Fruit fly (Drosophila melanogaster) Kc167 (cell line): ENCODE data around the gene Myt1.

ENCODE experiments used
- Myc ChIP-seq: fragments of >200 bp; optimal IDR thresholded peaks from 2 replicates; lab custom pipeline; 2017; ENCODE audit warnings: missing external identifiers
- Sin3A ChIP-seq: fragments of >200 bp; optimal IDR thresholded peaks from 2 replicates; lab custom pipeline; 2018; ENCODE audit warnings: missing external identifiers
- h ChIP-seq: fragments of >200 bp; optimal IDR thresholded peaks from 3 replicates; lab custom pipeline; 2018; ENCODE audit warnings: missing external identifiers
- insv ChIP-seq: fragments of >200 bp; optimal IDR thresholded peaks from 3 replicates; lab custom pipeline; 2018; ENCODE audit warnings: missing external identifiers
- psq ChIP-seq: fragments of >200 bp; optimal IDR thresholded peaks from 2 replicates; lab custom pipeline; 2017; ENCODE audit warnings: missing external identifiers
- ttk ChIP-seq: sonication (Bioruptor generic); optimal IDR thresholded peaks from 2 replicates; lab custom pipeline; 2017; ENCODE audit warnings: missing external identifiers

Myt1 gene

dm6 chr3L:5753605-5754365 is 25.6 kb downstream of the Myt1 start:
- TF ChIP-seq psq (no peak), Myc (lab: Kevin White, UChicago) (no peak), ttk (lab: Kevin White, UChicago) (no peak), h (lab: Kevin White, UChicago) (no peak), Sin3A (lab: Kevin White, UChicago) (no peak), insv (lab: Kevin White, UChicago) (no peak)

dm6 chr3L:5752903-5753604 is 26.3 kb downstream of the Myt1 start, which contains the start of gene Usp47:
Usp47 (plus strand) TSS chr3L:5752973.
- TF ChIP-seq ttk (lab: Kevin White, UChicago): no peak
- no peak for TF ChIP-seq Myc (lab: Kevin White, UChicago)
- no peak for TF ChIP-seq Sin3A (lab: Kevin White, UChicago)
- TF ChIP-seq h (lab: Kevin White, UChicago): no peak
- TF ChIP-seq psq: no peak
- TF ChIP-seq insv (lab: Kevin White, UChicago): no peak

DNA sequence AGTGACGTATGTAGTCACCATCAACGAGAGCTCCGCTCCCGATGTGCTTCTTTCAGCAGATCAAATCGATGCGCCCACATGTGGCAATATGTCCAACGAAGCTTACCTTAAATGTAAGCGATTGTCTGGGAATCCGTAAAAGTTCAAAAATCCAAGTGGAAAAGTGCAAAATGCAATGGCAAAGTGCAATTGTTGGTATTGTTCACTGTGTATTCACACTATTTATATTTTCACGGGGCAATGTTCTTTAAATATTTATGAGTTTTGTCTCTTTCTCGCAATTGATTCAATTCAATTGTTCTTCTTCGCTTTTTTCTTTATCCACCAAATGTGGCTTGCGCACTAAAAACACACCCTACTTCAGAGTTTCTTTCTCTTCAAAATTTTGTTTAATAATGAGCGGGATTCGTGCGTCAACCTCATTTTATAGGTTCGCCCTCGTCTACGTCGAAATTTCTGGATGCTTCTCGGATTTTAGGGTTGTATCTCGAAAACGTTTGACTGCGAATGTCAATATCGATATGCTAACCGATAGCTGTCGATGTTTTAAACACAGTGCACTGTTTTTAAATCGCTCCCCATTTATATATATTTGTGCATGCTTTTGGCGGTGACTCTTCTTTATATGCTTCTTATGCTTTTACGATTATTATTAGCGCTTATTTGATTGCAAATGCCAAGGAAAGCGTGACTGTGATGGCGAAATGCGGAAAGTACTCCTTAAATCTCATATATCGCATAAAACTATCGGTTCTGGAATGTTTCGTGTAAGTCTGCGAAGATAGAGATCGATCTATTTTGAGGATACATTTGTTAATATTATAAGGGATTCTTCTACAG is 27.4 kb downstream of the Myt1 start, which contains the start of gene DnaJ-1:
Gene DnaJ-1 (minus strand): TSS at position 450 of the 840 bp plus-strand sequence.
- no peak for TF ChIP-seq psq
- TF ChIP-seq h (lab: Kevin White, UChicago): no peak
- TF ChIP-seq insv (lab: Kevin White, UChicago): no peak
- TF ChIP-seq Sin3A (lab: Kevin White, UChicago): no peak
- no peak for TF ChIP-seq ttk (lab: Kevin White, UChicago)
- no peak for TF ChIP-seq Myc (lab: Kevin White, UChicago)

- no peak for TF ChIP-seq insv (lab: Kevin White, UChicago)
- no peak for TF ChIP-seq ttk (lab: Kevin White, UChicago)
- TF ChIP-seq Sin3A (lab: Kevin White, UChicago): no peak
- TF ChIP-seq h (lab: Kevin White, UChicago): no peak
- no peak for TF ChIP-seq Myc (lab: Kevin White, UChicago)
- TF ChIP-seq psq: no peak
Observed at dm6 chr3L:5751417-5751739, 28.0 kb downstream of the Myt1 start.

DNA sequence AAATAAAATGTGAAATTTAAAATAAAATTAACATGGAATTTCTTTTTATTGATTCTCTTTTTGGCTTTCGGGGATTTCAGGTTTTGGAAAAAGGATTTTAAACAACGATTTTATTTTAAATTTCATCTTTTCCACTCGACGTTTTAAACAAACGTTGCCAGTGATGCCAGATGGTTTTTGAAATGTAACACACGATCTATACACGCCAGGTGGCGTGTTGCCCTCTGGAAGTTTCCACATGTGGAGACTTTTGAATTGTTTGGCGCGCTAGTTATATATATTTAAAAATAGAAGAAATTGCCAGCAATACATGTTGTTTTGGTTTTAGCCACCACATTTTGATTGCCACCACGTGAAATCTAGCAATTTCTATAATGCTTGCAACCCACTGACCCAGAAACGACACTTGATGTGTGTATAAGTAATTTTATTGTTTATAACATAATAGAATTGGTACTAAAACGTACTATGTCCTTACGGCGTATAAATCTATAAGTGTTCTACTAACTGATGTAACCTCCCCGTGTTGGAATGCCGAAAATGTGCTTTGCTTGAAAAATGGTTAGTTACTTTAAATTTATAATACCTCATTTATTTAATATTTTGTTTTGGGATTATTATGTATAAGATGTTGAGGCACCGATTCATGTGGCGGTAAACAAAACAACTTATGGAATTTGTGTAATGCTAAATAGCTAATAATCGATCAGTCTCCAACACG is 29.6 kb downstream of the Myt1 start:
- TF ChIP-seq Myc (lab: Kevin White, UChicago) (no peak), h (lab: Kevin White, UChicago) (no peak), insv (lab: Kevin White, UChicago) (no peak)

dm6 chr3L:5731639-5732038 is 47.8 kb downstream of the Myt1 start:
- TF ChIP-seq h (lab: Kevin White, UChicago): no peak
- TF ChIP-seq insv (lab: Kevin White, UChicago): no peak
- TF ChIP-seq Sin3A (lab: Kevin White, UChicago): no peak
- no peak for TF ChIP-seq ttk (lab: Kevin White, UChicago)
- no peak for TF ChIP-seq psq
- TF ChIP-seq Myc (lab: Kevin White, UChicago): no peak
